Worm (Caenorhabditis elegans) whole organism, early embryonic: ENCODE measurements around the gene ZK370.6.

Experiments
- aly-1 ChIP-seq: sonication (generic microtip); optimal IDR thresholded peaks from 2 replicates; lab custom pipeline; 2016; ENCODE audit warnings: missing genetic modification characterization, missing compliant biosample characterization
- ama-1 ChIP-seq: fragments of 150-350 bp; optimal IDR thresholded peaks from 2 replicates; lab custom pipeline; 2014
- ceh-36 ChIP-seq: sonication (generic microtip); optimal IDR thresholded peaks from 2 replicates; lab custom pipeline; 2016; ENCODE audit warnings: missing genetic modification characterization, inconsistent platforms, missing compliant biosample characterization
- ets-7 ChIP-seq: sonication (generic microtip); optimal IDR thresholded peaks from 2 replicates; lab custom pipeline; 2016; ENCODE audit warnings: missing genotype, missing genetic modification characterization, missing compliant biosample characterization
- hnd-1 ChIP-seq: sonication (generic microtip); optimal IDR thresholded peaks from 2 replicates; lab custom pipeline; 2016; ENCODE audit warnings: missing genetic modification characterization, missing compliant biosample characterization
- pes-1 ChIP-seq: fragments of 200-800 bp; sonication (Bioruptor generic); IDR thresholded peaks from 2 replicates; pipeline ENCODE4 v1.3.6; 2022; ENCODE audit warnings: missing genetic modification reagents, missing genetic modification characterization, missing compliant biosample characterization
- tbx-11 ChIP-seq: fragments of 200-800 bp; sonication (Bioruptor generic); IDR thresholded peaks from 2 replicates; pipeline ENCODE4 v1.3.6; 2022; ENCODE audit warnings: missing genetic modification characterization, missing compliant biosample characterization
- tbx-37 ChIP-seq: fragments of 200-800 bp; sonication (Bioruptor generic); conservative IDR thresholded peaks from 2 replicates; pipeline ENCODE4 v1.3.6; 2022; ENCODE audit warnings: missing genetic modification reagents, missing genetic modification characterization, missing compliant biosample characterization
- tra-4 ChIP-seq: sonication (generic microtip); optimal IDR thresholded peaks from 2 replicates; lab custom pipeline; 2017; ENCODE audit warnings: missing genetic modification characterization, missing compliant biosample characterization

- TF ChIP-seq aly-1 (no peak), ama-1 (lab: Kevin White, UChicago) (no peak), ets-7 (tag; lab: Kevin White, UChicago) (no peak), pes-1 (GFP tag; lab: Robert Waterston, UW) (no peak), tbx-37 (no peak), tra-4 (tag; lab: Kevin White, UChicago) (no peak), ceh-36 (no peak), hnd-1 (no peak), tbx-11 (GFP tag; lab: Robert Waterston, UW) (no peak)
Observed at ce11 chrIII:8696680-8697079, 47.0 kb downstream of the ZK370.6 start.
